Fruit fly (Drosophila melanogaster) whole organism, larva: ENCODE measurements around the gene CG7974.

Experiments
- noc ChIP-seq: fragments of 200-800 bp; sonication (Bioruptor generic); optimal IDR thresholded peaks from 3 replicates; lab custom pipeline; 2019; ENCODE audit warnings: missing biosample characterization, mild to moderate bottlenecking, missing genetic modification characterization, moderate library complexity

The CG7974 gene

DNA sequence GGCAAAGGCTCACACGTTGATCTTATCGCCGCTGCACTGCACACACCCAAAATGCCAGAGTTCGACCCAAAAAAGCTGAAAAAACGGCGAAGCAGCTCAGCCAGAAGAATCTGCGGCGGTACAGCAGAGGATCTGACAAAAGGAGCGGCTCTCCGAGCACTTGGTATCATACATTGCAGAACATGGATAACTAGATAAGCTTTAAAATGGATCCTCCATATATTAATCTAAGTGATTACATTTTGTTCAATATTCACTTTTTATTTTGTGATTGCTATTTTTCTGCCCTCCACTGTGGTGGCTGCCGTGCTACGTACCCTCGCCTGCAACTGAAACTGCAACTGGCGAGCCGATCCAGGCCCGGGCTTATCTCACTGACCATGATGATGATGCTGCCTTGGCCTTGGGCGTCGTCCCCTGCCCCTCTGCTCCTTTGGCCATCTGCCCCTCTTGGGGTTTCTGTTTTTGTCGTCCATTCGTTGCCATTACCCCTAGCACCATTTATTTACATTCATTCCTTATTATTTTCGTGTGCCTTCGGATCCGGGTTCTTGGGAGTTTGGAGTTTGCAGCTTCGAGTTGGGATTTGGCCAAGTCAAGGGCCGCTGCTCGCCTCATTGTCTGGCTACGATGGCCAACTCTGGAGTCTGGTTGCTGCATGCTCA is 27.3 kb downstream of the CG7974 start:
- no peak for TF ChIP-seq noc (tag; lab: Kevin White, UChicago)

DNA sequence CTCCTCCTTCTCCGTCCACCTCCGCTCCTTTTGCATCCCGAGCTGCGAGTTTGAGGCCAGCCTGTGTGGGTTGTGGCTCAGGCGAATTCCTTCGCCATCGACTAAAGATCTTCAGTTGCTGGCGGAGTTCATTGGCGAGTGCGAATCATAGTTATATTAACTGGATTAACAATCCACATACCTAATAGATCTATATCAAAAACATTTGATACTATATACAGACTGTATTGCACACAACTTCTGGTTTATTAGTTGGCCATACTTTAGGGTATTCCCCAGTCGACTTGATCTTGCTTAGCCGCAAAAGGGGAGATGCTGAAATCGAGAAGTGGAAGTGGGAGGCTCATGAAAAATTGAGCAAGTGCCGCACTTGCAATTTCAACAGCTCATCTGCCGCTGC is 27.9 kb downstream of the CG7974 start:
- no peak for TF ChIP-seq noc (tag; lab: Kevin White, UChicago)

DNA sequence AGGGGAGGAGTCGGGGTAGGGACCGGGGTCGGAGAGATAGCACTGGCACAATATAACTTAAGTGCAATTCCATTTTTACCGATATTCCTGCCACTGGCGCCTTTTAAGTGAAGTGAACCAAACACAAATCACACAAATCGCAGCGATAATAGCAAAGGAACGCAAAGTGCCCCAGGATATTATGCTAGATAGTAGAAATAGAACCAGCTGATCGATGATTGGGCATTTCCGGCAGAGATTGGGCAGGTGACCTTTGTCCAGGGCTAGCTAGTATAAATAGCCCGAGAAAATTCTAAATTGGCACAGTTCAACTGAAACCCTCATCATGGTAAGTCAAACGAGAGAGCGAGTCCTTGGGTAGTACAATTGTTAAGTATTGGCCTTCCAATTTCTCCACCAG is 29.4 kb downstream of the CG7974 start, which contains the start of gene CG12011:
CG12011 (plus strand) TSS at position 301 of the 400 bp plus-strand sequence.
- TF ChIP-seq noc (tag; lab: Kevin White, UChicago), result no peak

DNA sequence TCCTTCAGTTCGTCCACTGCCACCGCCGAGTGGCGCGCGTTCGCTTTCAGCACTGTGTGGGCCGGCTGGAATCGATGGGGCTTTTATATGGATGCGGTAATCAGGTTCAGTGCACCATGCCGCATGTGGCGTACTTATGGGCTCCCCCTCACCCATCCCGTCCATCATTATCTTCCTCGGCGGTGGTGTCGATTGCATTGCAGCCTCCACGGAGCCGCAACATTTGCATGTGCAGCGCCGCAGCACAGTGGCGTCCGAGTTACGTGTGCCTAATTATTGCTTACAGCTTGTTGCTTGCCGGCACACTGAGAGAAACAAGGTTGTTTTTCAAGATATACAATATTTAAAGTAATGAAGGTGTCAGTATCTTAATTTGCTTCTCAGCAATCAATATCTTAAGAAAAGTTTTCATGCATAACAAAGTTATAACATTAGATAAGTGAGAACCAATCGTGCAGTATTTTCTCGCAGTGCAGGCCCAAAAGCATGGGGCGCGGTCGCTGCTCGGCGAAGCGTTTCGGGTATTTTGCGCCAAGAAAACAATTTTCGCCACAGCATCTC is 37.5 kb downstream of the CG7974 start, which contains the start of gene CG13931:
CG13931 (minus strand) TSS at position 41 of the 561 bp plus-strand sequence.
- TF ChIP-seq noc (tag; lab: Kevin White, UChicago), result no peak

DNA sequence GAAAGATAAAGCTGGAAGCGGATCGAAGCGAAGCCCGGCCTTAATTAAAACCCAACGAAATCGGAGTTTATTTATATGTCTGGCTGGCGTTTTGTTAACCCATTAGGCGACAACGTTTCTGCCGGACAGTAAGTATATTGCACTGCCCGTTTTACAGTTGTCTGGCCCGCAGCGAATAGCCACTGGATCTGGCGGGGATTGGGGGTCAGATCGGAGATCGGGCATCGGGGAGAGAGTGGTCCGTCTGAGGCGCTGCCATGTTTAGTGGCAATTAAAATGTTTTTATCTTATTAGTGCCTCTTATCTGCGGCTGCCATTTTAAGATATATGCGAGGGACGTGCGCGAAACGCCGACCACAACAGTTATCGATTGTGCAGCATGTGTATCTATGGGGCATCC is 44.2 kb downstream of the CG7974 start:
- TF ChIP-seq noc (tag; lab: Kevin White, UChicago), result no peak

DNA sequence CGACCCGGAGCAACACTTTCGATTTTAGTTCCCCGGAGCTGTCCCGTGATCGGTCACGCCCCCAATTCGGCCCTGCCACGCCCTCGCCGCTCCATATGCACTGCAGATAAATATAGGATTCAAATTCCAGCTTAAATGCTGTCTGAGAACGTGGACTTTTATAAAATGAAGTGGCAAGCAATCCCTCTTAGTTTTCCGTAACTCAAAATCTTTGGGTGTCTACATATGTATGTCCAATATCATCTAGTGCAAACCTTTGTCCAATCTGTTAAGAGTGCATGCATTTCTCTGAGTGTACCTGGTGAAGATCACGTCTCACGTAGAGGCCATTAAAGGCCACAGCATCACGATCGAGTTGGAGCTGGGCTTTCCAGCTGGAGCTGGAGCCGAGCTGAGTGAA is 45.6 kb downstream of the CG7974 start:
- TF ChIP-seq noc (tag; lab: Kevin White, UChicago), result no peak

DNA sequence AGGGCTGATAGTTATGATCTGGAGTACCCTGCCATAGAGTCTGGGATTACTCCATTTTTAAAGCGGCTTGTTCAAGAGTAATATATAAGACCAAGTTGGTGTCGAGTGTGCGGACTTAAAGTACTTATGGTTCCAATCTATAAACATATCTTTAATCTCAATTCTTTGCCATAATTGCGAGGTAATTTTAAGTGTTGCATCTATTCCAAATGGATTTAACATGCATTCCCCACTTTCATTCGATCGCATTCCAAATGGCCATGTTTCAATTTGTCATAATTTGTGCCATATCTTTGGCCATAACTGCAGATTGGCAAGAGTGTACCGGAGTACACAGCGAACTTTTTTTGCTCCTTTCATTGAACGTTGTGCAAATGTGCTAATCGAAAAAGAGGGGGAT is 46.3 kb downstream of the CG7974 start:
- TF ChIP-seq noc (tag; lab: Kevin White, UChicago), result no peak
